Worm (Caenorhabditis elegans): ENCODE results near the gene pdf-2.
A peak's percentile ranks its signal among the peaks of the same experiment; 100 is the strongest.

The pdf-2 gene

DNA sequence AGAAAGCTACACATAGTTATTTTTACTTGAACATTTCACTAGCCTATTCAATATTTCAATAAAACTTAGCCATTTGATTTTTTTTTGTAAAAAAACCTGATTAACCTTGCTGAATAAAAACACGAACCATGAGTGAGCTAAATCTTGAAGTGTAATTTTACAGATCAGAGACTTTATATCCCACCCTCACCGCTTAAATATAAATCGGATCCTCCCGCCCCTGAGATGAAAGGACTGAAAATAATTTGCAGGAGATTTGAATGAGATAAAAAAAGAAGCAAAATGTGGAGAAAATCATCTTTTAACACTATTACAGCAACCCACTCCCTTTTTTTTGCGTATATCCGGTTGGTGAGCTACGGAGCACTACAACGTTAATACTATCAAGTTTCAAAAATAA lies 13.2 kb upstream of the pdf-2 start, which contains the start of gene npax-2:
Gene npax-2, minus strand, starts transcription at position 101 of the 400 bp plus-strand sequence.
- no peak for TF ChIP-seq F13H6.1 (tag; optimal IDR thresholded peaks at IDR 0.05)
- no peak for TF ChIP-seq gmeb-2 (tag; optimal IDR thresholded peaks at IDR 0.05)
- no peak for TF ChIP-seq tbx-7 (tag; optimal IDR thresholded peaks at IDR 0.05)
- no peak for TF ChIP-seq pros-1 (tag; optimal IDR thresholded peaks at IDR 0.05)
- TF ChIP-seq ceh-34 (tag; optimal IDR thresholded peaks at IDR 0.05): no peak
- no peak for TF ChIP-seq unc-3 (GFP tag; conservative IDR thresholded peaks at IDR 0.05)
- TF ChIP-seq unc-3 (tag; optimal IDR thresholded peaks at IDR 0.05): no peak
- TF ChIP-seq Y22D7AL.16 (tag; optimal IDR thresholded peaks at IDR 0.05): no peak
- no peak for TF ChIP-seq rnt-1 (tag; optimal IDR thresholded peaks at IDR 0.05)
- TF ChIP-seq fkh-6 (tag; optimal IDR thresholded peaks at IDR 0.05): no peak

ce11 chrX:2152062-2152461 lies 11.1 kb upstream of the pdf-2 start:
- no peak for TF ChIP-seq pag-3 (tag; optimal IDR thresholded peaks at IDR 0.05; ENCODE audit: borderline replicate concordance)
- no peak for TF ChIP-seq mec-3 (tag; optimal IDR thresholded peaks at IDR 0.05; ENCODE audit: borderline replicate concordance)

- TF ChIP-seq mec-3 (tag; optimal IDR thresholded peaks at IDR 0.05; ENCODE audit: borderline replicate concordance) (no peak), ceh-31 (tag; optimal IDR thresholded peaks at IDR 0.05) (no peak), K09A11.1 (tag; optimal IDR thresholded peaks at IDR 0.05; ENCODE audit: insufficient read depth) (no peak), ceh-6 (GFP tag; optimal IDR thresholded peaks at IDR 0.05) (no peak), unc-3 (GFP tag; conservative IDR thresholded peaks at IDR 0.05) (no peak), unc-3 (tag; optimal IDR thresholded peaks at IDR 0.05) (no peak), ceh-48 (tag; optimal IDR thresholded peaks at IDR 0.05) (no peak), C08G9.2 (tag; optimal IDR thresholded peaks at IDR 0.05) (no peak), sdc-2 (tag; optimal IDR thresholded peaks at IDR 0.05) (no peak), ceh-34 (tag; optimal IDR thresholded peaks at IDR 0.05) (no peak), elt-4 (tag; optimal IDR thresholded peaks at IDR 0.05) (no peak), ceh-45 (GFP tag; IDR thresholded peaks at IDR 0.05) (no peak), ama-1 (optimal IDR thresholded peaks at IDR 0.05) (no peak), rnt-1 (tag; optimal IDR thresholded peaks at IDR 0.05) (no peak), nhr-232 (tag; optimal IDR thresholded peaks at IDR 0.05) (no peak), ref-2 (tag; optimal IDR thresholded peaks at IDR 0.05) (no peak), pha-4 (tag; optimal IDR thresholded peaks at IDR 0.05) (no peak), ceh-18 (tag; optimal IDR thresholded peaks at IDR 0.05) (no peak), C38D4.7 (GFP tag; optimal IDR thresholded peaks at IDR 0.05) (no peak), pqm-1 (tag; optimal IDR thresholded peaks at IDR 0.05) (no peak), odd-2 (tag; optimal IDR thresholded peaks at IDR 0.05) (no peak)
Observed at ce11 chrX:2153780-2154179, 9.4 kb upstream of the pdf-2 start.

DNA sequence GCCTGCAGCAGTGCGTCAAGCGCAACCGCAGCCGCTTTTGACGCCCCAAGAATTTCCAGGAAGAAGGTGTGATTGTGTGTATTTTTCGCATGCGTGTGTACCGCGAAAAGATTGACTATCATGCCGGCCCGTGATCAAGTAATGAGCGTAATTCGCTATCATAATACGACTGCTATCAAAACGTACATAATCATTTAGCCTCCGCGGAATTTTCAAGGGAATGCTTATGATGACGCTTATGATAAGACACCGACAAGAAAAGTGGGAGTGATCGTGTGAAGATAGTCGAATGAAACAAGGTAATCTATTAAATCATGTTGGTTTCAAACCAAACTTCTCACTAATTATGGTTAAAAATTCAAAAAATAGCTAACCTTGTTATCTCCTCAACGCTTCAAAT lies 5.3 kb upstream of the pdf-2 start:
- no peak for TF ChIP-seq unc-3 (GFP tag; conservative IDR thresholded peaks at IDR 0.05)
- TF ChIP-seq unc-3 (tag; optimal IDR thresholded peaks at IDR 0.05): no peak
- peak; percentile 17 for TF ChIP-seq elt-2 (tag; optimal IDR thresholded peaks at IDR 0.05)

DNA sequence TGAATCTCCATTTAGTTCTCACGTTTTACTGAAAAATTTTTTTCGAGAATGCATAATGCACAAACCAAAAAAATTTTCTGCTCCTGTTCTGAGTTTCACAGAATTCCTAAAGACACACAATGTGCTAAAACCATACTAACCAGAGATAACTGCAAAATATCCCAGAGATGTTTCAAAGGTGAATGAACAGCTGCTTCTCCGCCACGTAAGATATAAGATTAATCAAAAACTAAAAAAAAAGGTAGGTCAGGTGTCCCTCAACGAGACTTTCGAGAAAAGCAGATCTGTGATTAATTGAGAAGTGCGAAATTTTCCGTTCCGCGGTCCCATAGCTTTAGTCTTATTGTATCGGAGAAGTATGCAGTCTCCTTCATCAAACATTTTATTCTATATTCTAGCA lies 1.6 kb downstream of the pdf-2 start, which contains the start of gene F48B9.3:
Gene F48B9.3, plus strand, starts transcription at position 301 of the 400 bp plus-strand sequence.
- TF ChIP-seq ama-1 (optimal IDR thresholded peaks at IDR 0.05): no peak
- no peak for TF ChIP-seq pqm-1 (tag; optimal IDR thresholded peaks at IDR 0.05)
- TF ChIP-seq rnt-1 (tag; optimal IDR thresholded peaks at IDR 0.05): no peak
- no peak for TF ChIP-seq ref-2 (tag; optimal IDR thresholded peaks at IDR 0.05)
- no peak for TF ChIP-seq nhr-232 (tag; optimal IDR thresholded peaks at IDR 0.05)
- no peak for TF ChIP-seq ceh-18 (tag; optimal IDR thresholded peaks at IDR 0.05)
- no peak for TF ChIP-seq hlh-6 (tag; optimal IDR thresholded peaks at IDR 0.05)
- no peak for TF ChIP-seq sox-2 (GFP tag; IDR thresholded peaks at IDR 0.05)
- no peak for TF ChIP-seq pat-9 (tag; optimal IDR thresholded peaks at IDR 0.05)
- no peak for TF ChIP-seq lim-6 (tag; optimal IDR thresholded peaks at IDR 0.05)
- no peak for TF ChIP-seq Y22D7AL.16 (tag; optimal IDR thresholded peaks at IDR 0.05)
- no peak for TF ChIP-seq ceh-48 (tag; optimal IDR thresholded peaks at IDR 0.05)
- TF ChIP-seq lin-11 (tag; optimal IDR thresholded peaks at IDR 0.05): no peak
- no peak for TF ChIP-seq ceh-30 (tag; optimal IDR thresholded peaks at IDR 0.05)
- no peak for TF ChIP-seq sox-4 (tag; optimal IDR thresholded peaks at IDR 0.05)
- TF ChIP-seq ahr-1 (tag; optimal IDR thresholded peaks at IDR 0.05): no peak
- no peak for TF ChIP-seq ceh-45 (GFP tag; IDR thresholded peaks at IDR 0.05)
- no peak for TF ChIP-seq npax-4 (tag; optimal IDR thresholded peaks at IDR 0.05)
- TF ChIP-seq nhr-11 (tag; optimal IDR thresholded peaks at IDR 0.05): no peak
- no peak for TF ChIP-seq pros-1 (tag; optimal IDR thresholded peaks at IDR 0.05)

All from whole organism, late embryonic.